Fruit fly (Drosophila melanogaster): ENCODE results near the gene Ubx.

The Ubx gene

dm6 chr3R:16647716-16648016, 86.6 kb downstream of the Ubx start (continued):
- peak; percentile 36 for TF ChIP-seq Sry-δ (GFP tag; optimal IDR thresholded peaks at IDR 0.05)
- no peak for TF ChIP-seq slou (GFP tag; optimal IDR thresholded peaks at IDR 0.05)
- no peak for TF ChIP-seq Doc2 (GFP tag; IDR thresholded peaks at IDR 0.05)
- no peak for TF ChIP-seq CG7357 (GFP tag; IDR thresholded peaks at IDR 0.05)
- TF ChIP-seq Med (GFP tag): peak; percentile 43
- TF ChIP-seq bigmax (GFP tag; optimal IDR thresholded peaks at IDR 0.05): peak; percentile 99
- peak; percentile 53 for TF ChIP-seq Sin3A (optimal IDR thresholded peaks at IDR 0.05)
- TF ChIP-seq CG13287 (GFP tag; IDR thresholded peaks at IDR 0.05; ENCODE audit: partially characterized antibody): peak; percentile 22; the same call in 1 of the 2 replicates
- no peak for TF ChIP-seq CG3838 (GFP tag; optimal IDR thresholded peaks at IDR 0.05)
- TF ChIP-seq ranshi (GFP tag; IDR thresholded peaks at IDR 0.05): no peak
- no peak for TF ChIP-seq CG2199 (GFP tag; IDR thresholded peaks at IDR 0.05)
- TF ChIP-seq CG3995 (GFP tag; optimal IDR thresholded peaks at IDR 0.05): no peak
- TF ChIP-seq tll (GFP tag; optimal IDR thresholded peaks at IDR 0.05): no peak
- TF ChIP-seq jing (GFP tag; optimal IDR thresholded peaks at IDR 0.05): no peak
- TF ChIP-seq CG34224 (GFP tag; IDR thresholded peaks at IDR 0.05; ENCODE audit: partially characterized antibody): peak; percentile 77; the same call in 2 of the 3 replicates
- no peak for TF ChIP-seq Lhr (GFP tag; optimal IDR thresholded peaks at IDR 0.05)
- TF ChIP-seq Chrac-16 (GFP tag; optimal IDR thresholded peaks at IDR 0.05): no peak
- TF ChIP-seq Bgb (GFP tag; IDR thresholded peaks at IDR 0.05; ENCODE audit: partially characterized antibody): no peak; the same call in 1 of the 2 replicates
- peak; percentile 50 for TF ChIP-seq nom (GFP tag; optimal IDR thresholded peaks at IDR 0.05)
- peak; percentile 43; the same call in 1 of the 2 replicates for TF ChIP-seq hbn (GFP tag; IDR thresholded peaks at IDR 0.05; ENCODE audit: partially characterized antibody)
- TF ChIP-seq bbx (GFP tag; IDR thresholded peaks at IDR 0.05; ENCODE audit: partially characterized antibody): peak; percentile 2; the same call in 1 of the 2 replicates
- no peak for TF ChIP-seq sd (tag; optimal IDR thresholded peaks at IDR 0.05)
- TF ChIP-seq H15 (GFP tag; IDR thresholded peaks at IDR 0.05): no peak
- no peak for TF ChIP-seq Sry-β (GFP tag; optimal IDR thresholded peaks at IDR 0.05)
- TF ChIP-seq BtbVII (GFP tag; optimal IDR thresholded peaks at IDR 0.05): no peak
- TF ChIP-seq CG12104 (GFP tag; optimal IDR thresholded peaks at IDR 0.05): no peak
- no peak for TF ChIP-seq CG1603 (tag; optimal IDR thresholded peaks at IDR 0.05)
- TF ChIP-seq CG16813 (GFP tag; IDR thresholded peaks at IDR 0.05; ENCODE audit: partially characterized antibody): 0 out of 3 replicates have a peak, but pooled peaks have one; percentile 45
- TF ChIP-seq YL-1 (GFP tag; optimal IDR thresholded peaks at IDR 0.05): peak; percentile 87
- no peak for TF ChIP-seq NFAT (GFP tag; IDR thresholded peaks at IDR 0.05)
- no peak for TF ChIP-seq stc (GFP tag; IDR thresholded peaks at IDR 0.05)
- TF ChIP-seq Scr (GFP tag; IDR thresholded peaks at IDR 0.05; ENCODE audit: partially characterized antibody): peak; percentile 50; the same call in 1 of the 2 replicates
- TF ChIP-seq pros (GFP tag; optimal IDR thresholded peaks at IDR 0.05): no peak
- TF ChIP-seq Mrtf (GFP tag; IDR thresholded peaks at IDR 0.05): no peak
- no peak for TF ChIP-seq CG8478 (optimal IDR thresholded peaks at IDR 0.05)
- TF ChIP-seq CG7987 (GFP tag; optimal IDR thresholded peaks at IDR 0.05): no peak
- TF ChIP-seq CG34422 (GFP tag; IDR thresholded peaks at IDR 0.05): peak; percentile 61; the same call in 1 of the 3 replicates
- TF ChIP-seq CG11696 (GFP tag; IDR thresholded peaks at IDR 0.05): no peak
- TF ChIP-seq BEAF-32 (GFP tag; optimal IDR thresholded peaks at IDR 0.05): peak; percentile 51
- no peak for TF ChIP-seq bsh (GFP tag; optimal IDR thresholded peaks at IDR 0.05)

All from whole organism, embryonic.